Fruit fly (Drosophila melanogaster) whole organism: Measurements from ENCODE around the gene Klp31E.

ENCODE experiments used
- CG8478 ChIP-seq: fragments of >200 bp; optimal IDR thresholded peaks from 2 replicates; lab custom pipeline; 2018; ENCODE audit warnings: inconsistent platforms
- pan ChIP-seq: fragments of >200 bp; optimal IDR thresholded peaks from 2 replicates; lab custom pipeline; 2017

DNA sequence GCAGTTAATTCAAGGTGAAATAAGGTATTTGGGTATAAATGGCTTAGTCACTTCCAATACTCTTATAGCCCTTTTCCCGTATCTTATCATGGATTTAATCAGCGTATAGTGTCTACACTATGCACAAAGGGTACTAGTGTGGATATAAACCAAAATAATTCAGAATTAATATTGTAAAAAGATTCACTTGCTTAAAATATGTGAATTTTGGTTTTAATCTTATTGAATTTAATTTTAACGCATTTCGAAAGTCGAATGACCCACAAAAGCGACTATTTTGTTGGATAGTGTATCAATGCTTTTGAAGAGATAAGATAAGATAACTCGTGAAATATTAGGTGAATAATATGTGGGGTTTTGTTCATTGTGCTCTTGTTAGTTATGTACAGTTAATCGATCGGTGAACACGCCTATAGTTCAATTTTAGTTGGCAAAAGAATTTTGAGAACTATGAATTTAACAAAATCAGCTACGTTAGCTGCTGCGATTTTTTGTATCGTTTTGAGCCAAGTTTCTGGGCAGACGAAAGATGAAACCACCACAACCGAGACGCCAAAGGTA is 31.8 kb upstream of the Klp31E start, which contains the start of gene CG5096:
- no peak for TF ChIP-seq pan (lab: Kevin White, UChicago)
- TF ChIP-seq CG8478 (lab: Kevin White, UChicago) = no peak
